Fruit fly (Drosophila melanogaster) whole organism, pupa: ENCODE measurements around the gene kraken.

ENCODE experiments used
- CG10348 ChIP-seq: fragments of 200-800 bp; sonication (Bioruptor generic); IDR thresholded peaks from 2 replicates; pipeline ENCODE4 v1.3.6; 2022; ENCODE audit warnings: missing biosample characterization, missing genetic modification characterization
- CG13204 ChIP-seq: fragments of 200-800 bp; sonication (Bioruptor generic); optimal IDR thresholded peaks from 2 replicates; lab custom pipeline; 2018; ENCODE audit warnings: missing biosample characterization, mild to moderate bottlenecking, missing genetic modification characterization, moderate library complexity
- CG14655 ChIP-seq: fragments of 200-800 bp; sonication (Bioruptor generic); optimal IDR thresholded peaks from 3 replicates; lab custom pipeline; 2017; ENCODE audit warnings: mild to moderate bottlenecking, missing biosample characterization, missing genetic modification reagents, missing genetic modification characterization
- CG15710 ChIP-seq: fragments of 200-800 bp; sonication (Bioruptor generic); optimal IDR thresholded peaks from 2 replicates; lab custom pipeline; 2018; ENCODE audit warnings: missing biosample characterization, mild to moderate bottlenecking, missing genetic modification characterization, moderate library complexity
- CG17806 ChIP-seq: fragments of 200-800 bp; sonication (Bioruptor generic); optimal IDR thresholded peaks from 2 replicates; lab custom pipeline; 2018; ENCODE audit warnings: missing biosample characterization, mild to moderate bottlenecking, missing genetic modification characterization, moderate library complexity
- CG32121 ChIP-seq: fragments of 200-800 bp; sonication (Bioruptor generic); IDR thresholded peaks from 2 replicates; pipeline ENCODE4 v1.3.6; 2022; ENCODE audit warnings: missing biosample characterization, missing genetic modification characterization
- CG34367 ChIP-seq: fragments of 200-800 bp; sonication (Bioruptor generic); optimal IDR thresholded peaks from 2 replicates; lab custom pipeline; 2018; ENCODE audit warnings: missing biosample characterization, mild to moderate bottlenecking, missing genetic modification characterization
- CG4496 ChIP-seq: fragments of 200-800 bp; sonication (Bioruptor generic); IDR thresholded peaks from 3 replicates; pipeline ENCODE4 v1.3.6; 2022; ENCODE audit warnings: missing biosample characterization, missing genetic modification characterization
- CG8301 ChIP-seq: fragments of 200-800 bp; sonication (Bioruptor generic); optimal IDR thresholded peaks from 2 replicates; lab custom pipeline; 2018; ENCODE audit warnings: missing biosample characterization, mild to moderate bottlenecking, missing genetic modification characterization
- CG9948 ChIP-seq: fragments of 200-800 bp; sonication (Bioruptor generic); optimal IDR thresholded peaks from 2 replicates; lab custom pipeline; 2018; ENCODE audit warnings: missing biosample characterization, mild to moderate bottlenecking, missing genetic modification characterization, moderate library complexity
- D1 ChIP-seq: fragments of 200-800 bp; sonication (Bioruptor generic); optimal IDR thresholded peaks from 2 replicates; lab custom pipeline; 2018; ENCODE audit warnings: missing biosample characterization, mild to moderate bottlenecking, missing genetic modification characterization, moderate library complexity
- EcR ChIP-seq: fragments of 200-800 bp; sonication (Bioruptor generic); optimal IDR thresholded peaks from 3 replicates; lab custom pipeline; 2019; ENCODE audit warnings: missing biosample characterization, missing genetic modification characterization, mild to moderate bottlenecking, moderate library complexity, missing genetic modification reagents
- Ets98B ChIP-seq: fragments of 200-800 bp; sonication (Bioruptor generic); IDR thresholded peaks from 2 replicates; pipeline ENCODE4 v1.3.6; 2022; ENCODE audit warnings: missing biosample characterization, missing genetic modification characterization
- Pif1A ChIP-seq: fragments of 200-800 bp; sonication (Bioruptor generic); optimal IDR thresholded peaks from 3 replicates; lab custom pipeline; 2016; ENCODE audit warnings: missing biosample characterization, missing genetic modification characterization
- Pif1B ChIP-seq: fragments of 200-800 bp; sonication (Bioruptor generic); optimal IDR thresholded peaks from 3 replicates; lab custom pipeline; 2016; ENCODE audit warnings: missing biosample characterization, missing genetic modification characterization
- Snoo ChIP-seq: fragments of 200-800 bp; sonication (Bioruptor generic); optimal IDR thresholded peaks from 3 replicates; lab custom pipeline; 2017; ENCODE audit warnings: missing biosample characterization, mild to moderate bottlenecking, missing genetic modification characterization, inconsistent platforms
- fd96Ca ChIP-seq: fragments of 200-800 bp; sonication (Bioruptor generic); IDR thresholded peaks from 3 replicates; pipeline ENCODE4 v1.3.6; 2022; ENCODE audit warnings: missing biosample characterization, missing genetic modification characterization
- gl ChIP-seq: fragments of 200-800 bp; sonication (Bioruptor generic); optimal IDR thresholded peaks from 2 replicates; lab custom pipeline; 2018; ENCODE audit warnings: missing biosample characterization, mild to moderate bottlenecking, missing genetic modification characterization
- rn ChIP-seq: fragments of 200-800 bp; sonication (Bioruptor generic); IDR thresholded peaks from 2 replicates; pipeline ENCODE4 v1.3.6; 2022; ENCODE audit warnings: missing biosample characterization, missing genetic modification characterization

The kraken gene

DNA sequence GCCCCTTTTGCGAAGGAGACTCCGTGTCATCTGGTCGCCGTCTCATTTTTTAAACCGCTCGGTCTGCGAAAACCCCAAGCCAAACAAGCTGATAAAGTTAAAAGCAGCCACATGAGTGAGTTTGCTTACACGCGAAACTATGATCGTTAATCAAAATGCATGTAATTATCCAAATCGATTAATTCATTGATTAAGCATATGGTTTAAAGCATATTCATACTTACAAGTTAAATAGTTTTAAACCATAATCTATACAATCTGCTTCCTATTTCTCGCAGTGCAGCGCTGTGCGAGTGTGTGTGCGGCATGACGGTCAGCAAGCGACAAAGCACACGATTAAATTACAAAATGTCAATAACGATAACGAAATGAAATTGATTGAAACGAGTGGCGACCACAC, 42.9 kb downstream of the kraken start:
- TF ChIP-seq CG15710 (peak; percentile 49), CG13204 (GFP tag; lab: Kevin White, UChicago) (no peak)

DNA sequence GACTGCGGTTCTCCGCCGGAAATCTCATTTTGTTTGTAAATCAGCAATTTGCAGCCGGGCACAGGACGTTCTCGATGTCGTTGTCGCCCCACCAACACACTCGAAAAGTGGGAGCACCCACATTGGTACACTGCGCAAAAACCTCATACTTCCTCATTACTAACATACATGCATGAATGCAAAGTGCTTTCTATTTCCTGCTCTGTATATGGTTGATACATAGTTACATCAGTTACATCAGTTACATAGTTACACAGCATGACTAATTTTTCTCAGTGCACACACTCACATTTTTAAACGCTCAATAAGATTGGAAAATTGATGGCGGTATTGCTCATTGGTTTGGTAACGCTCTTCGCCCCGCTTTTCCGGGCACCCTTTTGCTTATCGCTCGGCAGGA, 44.6 kb downstream of the kraken start:
- TF ChIP-seq Pif1A (no peak), CG32121 (GFP tag; lab: Robert Waterston, UW) (no peak), CG13204 (GFP tag; lab: Kevin White, UChicago) (no peak)

DNA sequence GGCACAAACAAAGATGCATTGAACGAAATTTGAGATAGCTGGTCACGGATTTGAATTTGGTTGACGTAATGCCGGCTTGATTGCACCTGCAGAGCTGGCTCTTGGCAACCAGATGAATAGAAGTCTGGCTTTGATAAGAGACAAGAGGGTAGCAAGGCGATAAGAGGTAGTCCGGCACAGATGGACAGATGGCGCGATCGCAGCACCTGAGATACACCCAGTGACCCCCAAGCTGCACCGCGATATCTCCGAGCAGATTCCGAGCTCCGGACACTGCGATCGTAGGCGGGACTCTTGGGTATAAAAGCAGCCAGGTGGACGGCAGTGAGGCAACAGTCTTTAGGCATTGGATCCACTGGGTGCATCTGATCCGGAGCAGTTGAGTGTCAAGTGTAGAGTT, 45.7 kb downstream of the kraken start, which contains the start of gene Lsp1beta:
Gene Lsp1beta, plus strand, starts transcription at position 185 of the 400 bp plus-strand sequence.
- TF ChIP-seq CG4496: no peak
- no peak for TF ChIP-seq CG34367 (tag; lab: Kevin White, UChicago)
- no peak for TF ChIP-seq Snoo (tag; lab: Kevin White, UChicago)
- no peak for TF ChIP-seq CG9948 (tag; lab: Kevin White, UChicago)
- no peak for TF ChIP-seq rn
- TF ChIP-seq CG13204 (GFP tag; lab: Kevin White, UChicago): no peak
- no peak for TF ChIP-seq CG10348
- TF ChIP-seq CG14655: no peak
- no peak for TF ChIP-seq CG17806 (tag; lab: Kevin White, UChicago)
- no peak for TF ChIP-seq CG32121 (GFP tag; lab: Robert Waterston, UW)
- TF ChIP-seq gl (tag; lab: Kevin White, UChicago): no peak
- no peak for TF ChIP-seq Pif1B (GFP tag; lab: Kevin White, UChicago)
- no peak for TF ChIP-seq EcR (GFP tag; lab: Kevin White, UChicago)
- no peak for TF ChIP-seq fd96Ca (GFP tag; lab: Robert Waterston, UW)
- no peak for TF ChIP-seq CG15710
- TF ChIP-seq Ets98B (GFP tag; lab: Robert Waterston, UW): no peak
- TF ChIP-seq D1 (tag; lab: Kevin White, UChicago): no peak
- TF ChIP-seq Pif1A: no peak
- no peak for TF ChIP-seq CG8301 (tag; lab: Kevin White, UChicago)

DNA sequence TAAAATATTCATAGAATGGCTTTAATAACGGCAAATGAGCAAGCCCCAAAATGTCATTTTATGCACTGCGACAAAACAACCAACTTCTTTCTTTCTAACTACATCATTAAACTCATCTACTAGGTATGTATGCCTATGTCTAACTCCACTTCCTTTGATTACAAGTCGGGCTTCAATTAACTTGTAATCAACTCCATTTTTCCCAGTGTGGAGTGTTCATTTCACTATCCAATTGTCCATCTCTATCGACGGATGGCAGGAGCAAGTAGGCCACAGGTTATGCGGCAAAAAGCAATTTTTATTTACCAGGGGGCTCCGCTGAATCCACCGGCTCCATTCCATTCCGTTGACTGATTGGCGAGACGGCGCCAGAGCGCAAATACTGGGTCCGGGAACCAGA, 51.2 kb downstream of the kraken start:
- TF ChIP-seq Pif1B (GFP tag; lab: Kevin White, UChicago) (no peak), gl (tag; lab: Kevin White, UChicago) (no peak), CG4496 (no peak), CG9948 (tag; lab: Kevin White, UChicago) (no peak), D1 (tag; lab: Kevin White, UChicago) (no peak)
- TF ChIP-seq, all 21 proteins: peak for 0
